Fruit fly (Drosophila melanogaster) whole organism, embryonic: ENCODE data around the gene Spase25.

ENCODE experiments used
- Atf-2 ChIP-seq: fragments of 200-800 bp; sonication (Bioruptor generic); optimal IDR thresholded peaks from 2 replicates; lab custom pipeline; 2016; ENCODE audit warnings: missing biosample characterization, missing genetic modification characterization
- CG10147 ChIP-seq: fragments of 200-800 bp; sonication (Bioruptor generic); optimal IDR thresholded peaks from 2 replicates; lab custom pipeline; 2019; ENCODE audit warnings: missing biosample characterization, mild to moderate bottlenecking, missing genetic modification characterization, moderate library complexity
- CG12219 ChIP-seq: fragments of 200-800 bp; sonication (Bioruptor generic); optimal IDR thresholded peaks from 3 replicates; lab custom pipeline; 2018; ENCODE audit warnings: missing biosample characterization, mild to moderate bottlenecking, missing genetic modification characterization
- CG12391 ChIP-seq: fragments of 200-800 bp; sonication (Bioruptor generic); optimal IDR thresholded peaks from 3 replicates; lab custom pipeline; 2018; ENCODE audit warnings: missing biosample characterization, mild to moderate bottlenecking, missing genetic modification characterization, moderate library complexity
- CG13296 ChIP-seq: fragments of 200-800 bp; sonication (Bioruptor generic); optimal IDR thresholded peaks from 3 replicates; lab custom pipeline; 2018; ENCODE audit warnings: missing biosample characterization, mild to moderate bottlenecking, missing genetic modification characterization
- CG15011 ChIP-seq: fragments of 200-800 bp; sonication (Bioruptor generic); optimal IDR thresholded peaks from 3 replicates; lab custom pipeline; 2018; ENCODE audit warnings: missing biosample characterization, mild to moderate bottlenecking, missing genetic modification characterization
- CG15269 ChIP-seq: fragments of 200-800 bp; sonication (Bioruptor generic); optimal IDR thresholded peaks from 2 replicates; lab custom pipeline; 2018; ENCODE audit warnings: missing biosample characterization, mild to moderate bottlenecking, missing genetic modification characterization, moderate library complexity
- CG17612 ChIP-seq: fragments of 200-800 bp; sonication (Bioruptor generic); IDR thresholded peaks from 2 replicates; pipeline ENCODE4 v1.3.6; 2022; ENCODE audit warnings: missing biosample characterization, missing genetic modification characterization
- CG17829 ChIP-seq: fragments of 200-800 bp; optimal IDR thresholded peaks from 2 replicates; lab custom pipeline; 2019; ENCODE audit warnings: missing biosample characterization, mild to moderate bottlenecking, missing genetic modification characterization, moderate library complexity
- CG30020 ChIP-seq: fragments of 200-800 bp; optimal IDR thresholded peaks from 2 replicates; lab custom pipeline; 2019; ENCODE audit warnings: missing biosample characterization, mild to moderate bottlenecking, missing genetic modification characterization, moderate library complexity
- CG30403 ChIP-seq: fragments of 200-800 bp; sonication (Bioruptor generic); optimal IDR thresholded peaks from 3 replicates; lab custom pipeline; 2016; ENCODE audit warnings: missing biosample characterization, missing genetic modification characterization
- CG42726 ChIP-seq: fragments of 200-800 bp; sonication (Bioruptor generic); IDR thresholded peaks from 2 replicates; pipeline ENCODE4 v1.3.6; 2022; ENCODE audit warnings: missing biosample characterization, missing genetic modification characterization; ENCODE audit not compliant: partially characterized antibody
- CG7963 ChIP-seq: fragments of 200-800 bp; sonication (Bioruptor generic); IDR thresholded peaks from 3 replicates; pipeline ENCODE4 v1.3.6; 2022; ENCODE audit warnings: missing biosample characterization, missing genetic modification characterization; ENCODE audit not compliant: partially characterized antibody
- CG8290 ChIP-seq, 3 experiments: fragments of 200-800 bp; sonication (Bioruptor generic); optimal IDR thresholded peaks; 2 replicates each; lab custom pipeline; 2016 to 2019; ENCODE audit warnings: missing biosample characterization in 3 of 3, missing genetic modification characterization in 3 of 3, mild to moderate bottlenecking in 2 of 3, moderate library complexity in 1 of 3
- CG8359 ChIP-seq: fragments of 200-800 bp; sonication (Bioruptor generic); optimal IDR thresholded peaks from 2 replicates; lab custom pipeline; 2017; ENCODE audit warnings: missing biosample characterization, mild to moderate bottlenecking, missing genetic modification characterization, borderline replicate concordance
- CG9817 ChIP-seq: fragments of 200-800 bp; sonication (Bioruptor generic); optimal IDR thresholded peaks from 2 replicates; lab custom pipeline; 2018; ENCODE audit warnings: missing biosample characterization, mild to moderate bottlenecking, missing genetic modification characterization, moderate library complexity
- Dad ChIP-seq: fragments of 200-800 bp; sonication (Bioruptor generic); optimal IDR thresholded peaks from 3 replicates; lab custom pipeline; 2016; ENCODE audit warnings: missing biosample characterization, missing genetic modification characterization
- Deaf1 ChIP-seq: fragments of 200-800 bp; optimal IDR thresholded peaks from 3 replicates; lab custom pipeline; 2019; ENCODE audit warnings: missing biosample characterization, mild to moderate bottlenecking, missing genetic modification characterization, moderate library complexity
- Dek ChIP-seq: fragments of 200-800 bp; sonication (Bioruptor generic); optimal IDR thresholded peaks from 3 replicates; lab custom pipeline; 2019; ENCODE audit warnings: missing biosample characterization, mild to moderate bottlenecking, missing genetic modification characterization, moderate library complexity
- Ets65A ChIP-seq: fragments of 200-800 bp; sonication (Bioruptor generic); peaks from one replicate; lab custom pipeline; 2016; ENCODE audit warnings: missing biosample characterization, missing genetic modification characterization
- GATAe ChIP-seq: fragments of 200-800 bp; sonication (Bioruptor generic); conservative IDR thresholded peaks from 2 replicates; pipeline ENCODE4 v1.3.6; 2022; ENCODE audit warnings: missing biosample characterization, missing genetic modification characterization
- HmgD ChIP-seq: fragments of 200-800 bp; sonication (Bioruptor generic); optimal IDR thresholded peaks from 3 replicates; lab custom pipeline; 2016; ENCODE audit warnings: missing biosample characterization, missing genetic modification characterization
- Hr78 ChIP-seq, 2 experiments: fragments of 200-800 bp in 1 of 2; fragments of >200 bp in 1 of 2; sonication (Bioruptor generic) in 1 of 2; optimal IDR thresholded peaks; 2 replicates each; lab custom pipeline; 2017 to 2019; ENCODE audit warnings: missing biosample characterization in 2 of 2, missing genetic modification characterization in 2 of 2, mild to moderate bottlenecking in 1 of 2, moderate library complexity in 1 of 2
- Lhr ChIP-seq: fragments of 200-800 bp; sonication (Bioruptor generic); optimal IDR thresholded peaks from 3 replicates; lab custom pipeline; 2017; ENCODE audit warnings: mild to moderate bottlenecking, missing biosample characterization, missing genetic modification reagents, missing genetic modification characterization
- Mad ChIP-seq: fragments of 200-800 bp; sonication (Bioruptor generic); optimal IDR thresholded peaks from 2 replicates; lab custom pipeline; 2016; ENCODE audit warnings: missing biosample characterization, missing genetic modification characterization
- Scr ChIP-seq: fragments of 200-800 bp; sonication (Bioruptor generic); IDR thresholded peaks from 2 replicates; pipeline ENCODE4 v1.3.6; 2022; ENCODE audit warnings: missing biosample characterization, missing genetic modification characterization; ENCODE audit not compliant: partially characterized antibody
- Sox100B ChIP-seq: fragments of 200-800 bp; sonication (Bioruptor generic); optimal IDR thresholded peaks from 3 replicates; lab custom pipeline; 2018; ENCODE audit warnings: missing biosample characterization, mild to moderate bottlenecking, missing genetic modification characterization
- ab ChIP-seq: fragments of 200-800 bp; sonication (Bioruptor generic); optimal IDR thresholded peaks from 2 replicates; lab custom pipeline; 2016; ENCODE audit warnings: missing biosample characterization, missing genetic modification characterization
- ato ChIP-seq: fragments of 200-800 bp; sonication (Bioruptor generic); IDR thresholded peaks from 2 replicates; pipeline ENCODE4 v1.3.6; 2022; ENCODE audit warnings: missing biosample characterization, missing genetic modification characterization; ENCODE audit not compliant: partially characterized antibody
- bcd ChIP-seq: fragments of 200-800 bp; sonication (Bioruptor generic); optimal IDR thresholded peaks from 2 replicates; lab custom pipeline; 2017; ENCODE audit warnings: missing biosample characterization, mild to moderate bottlenecking, missing genetic modification characterization
- br ChIP-seq: fragments of >200 bp; optimal IDR thresholded peaks from 2 replicates; lab custom pipeline; 2017
- crc ChIP-seq: fragments of 200-800 bp; sonication (Bioruptor generic); optimal IDR thresholded peaks from 2 replicates; lab custom pipeline; 2016; ENCODE audit warnings: missing biosample characterization, missing genetic modification characterization
- croc ChIP-seq: fragments of 200-800 bp; sonication (Bioruptor generic); conservative IDR thresholded peaks from 3 replicates; pipeline ENCODE4 v1.3.6; 2022; ENCODE audit warnings: missing biosample characterization, missing genetic modification characterization
- crol ChIP-seq: fragments of 200-800 bp; sonication (Bioruptor generic); IDR thresholded peaks from 2 replicates; pipeline ENCODE4 v1.3.6; 2022; ENCODE audit warnings: missing biosample characterization, missing genetic modification characterization
- dati ChIP-seq: fragments of 200-800 bp; sonication (Bioruptor generic); IDR thresholded peaks from 2 replicates; pipeline ENCODE4 v1.3.6; 2022; ENCODE audit warnings: missing biosample characterization, missing genetic modification characterization
- dm ChIP-seq: fragments of 200-800 bp; sonication (Bioruptor generic); optimal IDR thresholded peaks from 3 replicates; lab custom pipeline; 2016; ENCODE audit warnings: missing biosample characterization, missing genetic modification characterization
- fd3F ChIP-seq: fragments of 200-800 bp; sonication (Bioruptor generic); optimal IDR thresholded peaks from 2 replicates; lab custom pipeline; 2018; ENCODE audit warnings: missing biosample characterization, mild to moderate bottlenecking, missing genetic modification characterization, moderate library complexity
- gsb-n ChIP-seq: fragments of 200-800 bp; sonication (Bioruptor generic); optimal IDR thresholded peaks from 3 replicates; lab custom pipeline; 2018; ENCODE audit warnings: missing biosample characterization, mild to moderate bottlenecking, missing genetic modification characterization
- h ChIP-seq: fragments of >200 bp; optimal IDR thresholded peaks from 2 replicates; lab custom pipeline; 2017
- hth ChIP-seq: fragments of >200 bp; optimal IDR thresholded peaks from 2 replicates; lab custom pipeline; 2017; ENCODE audit warnings: inconsistent platforms
- insv ChIP-seq, 2 experiments: fragments of 200-800 bp; sonication (Bioruptor generic); optimal IDR thresholded peaks; 3 replicates each; lab custom pipeline; 2016 to 2018; ENCODE audit warnings: missing biosample characterization in 2 of 2, missing genetic modification characterization in 2 of 2
- jing ChIP-seq: fragments of 200-800 bp; sonication (Bioruptor generic); optimal IDR thresholded peaks from 2 replicates; lab custom pipeline; 2018; ENCODE audit warnings: missing biosample characterization, mild to moderate bottlenecking, missing genetic modification characterization
- kay ChIP-seq: fragments of 200-800 bp; sonication (Bioruptor generic); optimal IDR thresholded peaks from 2 replicates; lab custom pipeline; 2016; ENCODE audit warnings: missing biosample characterization, missing genetic modification characterization
- lov ChIP-seq, 2 experiments: fragments of 200-800 bp in 1 of 2; fragments of >200 bp in 1 of 2; sonication (Bioruptor generic) in 1 of 2; IDR thresholded peaks in 1 of 2; optimal IDR thresholded peaks in 1 of 2; 2 replicates in 1 of 2; 3 replicates in 1 of 2; pipeline versions ENCODE4 v1.3.6 to Lab custom; 2017 to 2022; ENCODE audit warnings: missing biosample characterization in 1 of 2, missing genetic modification characterization in 1 of 2
- oc ChIP-seq: fragments of 200-800 bp; sonication (Bioruptor generic); optimal IDR thresholded peaks from 2 replicates; lab custom pipeline; 2018; ENCODE audit warnings: missing biosample characterization, mild to moderate bottlenecking, missing genetic modification characterization, moderate library complexity
- pzg ChIP-seq: fragments of 200-800 bp; sonication (Bioruptor generic); optimal IDR thresholded peaks from 3 replicates; lab custom pipeline; 2018; ENCODE audit warnings: missing biosample characterization, mild to moderate bottlenecking, missing genetic modification characterization, moderate library complexity
- ranshi ChIP-seq: fragments of 200-800 bp; sonication (Bioruptor generic); IDR thresholded peaks from 2 replicates; pipeline ENCODE4 v1.3.6; 2022; ENCODE audit warnings: missing biosample characterization, missing genetic modification characterization
- seq ChIP-seq: fragments of 200-800 bp; sonication (Bioruptor generic); IDR thresholded peaks from 2 replicates; pipeline ENCODE4 v1.3.6; 2022; ENCODE audit warnings: missing biosample characterization, missing genetic modification characterization
- slou ChIP-seq: fragments of 200-800 bp; sonication (Bioruptor generic); optimal IDR thresholded peaks from 3 replicates; lab custom pipeline; 2016; ENCODE audit warnings: missing biosample characterization, missing genetic modification characterization

Gene Spase25

dm6 chrX:11449476-11450119 is 35.5 kb upstream of the Spase25 start (continued):
- TF ChIP-seq fd3F (GFP tag; lab: Kevin White, UChicago) = peak; percentile 80
- no peak for TF ChIP-seq ato (GFP tag; lab: Robert Waterston, UW)
- peak; percentile 81 for TF ChIP-seq crol (GFP tag; lab: Robert Waterston, UW)
- no peak for TF ChIP-seq hth (lab: Kevin White, UChicago)
- TF ChIP-seq CG8359 (GFP tag; lab: Kevin White, UChicago) = peak; percentile 44
- peak; percentile 79 for TF ChIP-seq CG17829
- TF ChIP-seq ranshi (GFP tag; lab: Robert Waterston, UW) = peak; percentile 84
- no peak for TF ChIP-seq h
- peak; percentile 43; the same call in 1 of the 2 replicates for TF ChIP-seq GATAe (GFP tag; lab: Robert Waterston, UW)
- TF ChIP-seq insv (GFP tag; optimal IDR thresholded peaks at IDR 0.05; lab: Kevin White, UChicago) = peak in 1 of 2 experiments; percentile 51
- TF ChIP-seq crc (GFP tag; lab: Kevin White, UChicago) = peak; percentile 60
- no peak for TF ChIP-seq CG42726
- peak; percentile 79 for TF ChIP-seq CG10147 (GFP tag; lab: Kevin White, UChicago)
- TF ChIP-seq CG30020 (tag; lab: Kevin White, UChicago) = peak; percentile 34
- peak; percentile 98 for TF ChIP-seq Ets65A (GFP tag; lab: Kevin White, UChicago)
- TF ChIP-seq Mad (GFP tag; lab: Kevin White, UChicago) = peak; percentile 80
- TF ChIP-seq kay (GFP tag; lab: Kevin White, UChicago) = peak; percentile 61
- peak; percentile 92 for TF ChIP-seq CG15269
- peak; percentile 80 for TF ChIP-seq Dek (tag; lab: Kevin White, UChicago)
- TF ChIP-seq HmgD = peak; percentile 57
- TF ChIP-seq Dad (GFP tag; lab: Kevin White, UChicago) = peak; percentile 83
- peak; percentile 55 for TF ChIP-seq Deaf1 (tag; lab: Kevin White, UChicago)
- TF ChIP-seq slou (GFP tag; lab: Kevin White, UChicago) = peak; percentile 27
- TF ChIP-seq croc = peak; percentile 68
- TF ChIP-seq gsb-n (tag; lab: Kevin White, UChicago) = peak; percentile 68
- peak; percentile 78 for TF ChIP-seq jing (GFP tag; lab: Kevin White, UChicago)
- peak; percentile 73 for TF ChIP-seq Atf-2
- TF ChIP-seq Hr78 (GFP tag; optimal IDR thresholded peaks at IDR 0.05; lab: Kevin White, UChicago) = peak in 1 of 2 experiments; percentile 43
- TF ChIP-seq CG30403 = peak; percentile 81
- peak; percentile 62 for TF ChIP-seq ab (GFP tag; lab: Kevin White, UChicago)
- peak; percentile 68 for TF ChIP-seq dati (GFP tag; lab: Robert Waterston, UW)
- TF ChIP-seq CG13296 (GFP tag; lab: Kevin White, UChicago) = peak; percentile 90
- peak; percentile 59 for TF ChIP-seq dm
- peak; percentile 70 for TF ChIP-seq Sox100B (GFP tag; lab: Kevin White, UChicago)
- peak; percentile 80 for TF ChIP-seq CG17612 (GFP tag; lab: Robert Waterston, UW)
- peak; percentile 83 for TF ChIP-seq seq (GFP tag; lab: Robert Waterston, UW)
- TF ChIP-seq Lhr (GFP tag; lab: Kevin White, UChicago) = peak; percentile 37
- no peak for TF ChIP-seq Scr (GFP tag; lab: Robert Waterston, UW)
- TF ChIP-seq CG7963 (GFP tag; lab: Robert Waterston, UW) = no peak
- peak; percentile 5 for TF ChIP-seq pzg (GFP tag; lab: Kevin White, UChicago)
- peak; percentile 74 for TF ChIP-seq CG12391 (tag; lab: Kevin White, UChicago)
- TF ChIP-seq CG12219 = peak; percentile 90
- peak; percentile 89 for TF ChIP-seq CG9817 (tag; lab: Kevin White, UChicago)
- TF ChIP-seq lov (optimal IDR thresholded peaks at IDR 0.05; lab: Kevin White, UChicago) = no peak
- TF ChIP-seq lov (GFP tag; IDR thresholded peaks at IDR 0.05; lab: Robert Waterston, UW) = peak; percentile 51; the same call in 1 of the 3 replicates
- peak; percentile 83 for TF ChIP-seq bcd (GFP tag; lab: Kevin White, UChicago)
- TF ChIP-seq br (lab: Kevin White, UChicago) = no peak
- TF ChIP-seq CG8290 (GFP tag; optimal IDR thresholded peaks at IDR 0.05; lab: Kevin White, UChicago) = peak; percentile 48
- TF ChIP-seq CG8290 (tag; optimal IDR thresholded peaks at IDR 0.05; lab: Kevin White, UChicago) = peak in 1 of 2 experiments; percentile 97
- peak; percentile 66 for TF ChIP-seq oc
- peak; percentile 60 for TF ChIP-seq CG15011 (GFP tag; lab: Kevin White, UChicago)
